Worm (Caenorhabditis elegans): Measurements from ENCODE around the gene amph-1.

Gene amph-1

ce11 chrIV:9631579-9631978 is 16.1 kb downstream of the amph-1 start (continued):
- TF ChIP-seq efl-1 (optimal IDR thresholded peaks at IDR 0.05) = no peak
- TF ChIP-seq efl-1 (GFP tag; optimal IDR thresholded peaks at IDR 0.05 in 1 of 2) = peak in 1 of 2 experiments; percentile 8
- no peak for TF ChIP-seq isw-1 (GFP tag; IDR thresholded peaks at IDR 0.05)
- no peak for TF ChIP-seq irx-1 (tag; optimal IDR thresholded peaks at IDR 0.05)
- no peak for TF ChIP-seq nhr-76 (tag; optimal IDR thresholded peaks at IDR 0.05)
- no peak for TF ChIP-seq sox-4 (tag; optimal IDR thresholded peaks at IDR 0.05)

ce11 chrIV:9627033-9627432 is 20.6 kb downstream of the amph-1 start:
- no peak for TF ChIP-seq efl-1 (optimal IDR thresholded peaks at IDR 0.05)
- TF ChIP-seq efl-1 (GFP tag; optimal IDR thresholded peaks at IDR 0.05 in 1 of 2) = peak in 1 of 2 experiments; percentile 77
- TF ChIP-seq nhr-71 (tag; optimal IDR thresholded peaks at IDR 0.05) = no peak
- TF ChIP-seq ceh-88 (GFP tag; IDR thresholded peaks at IDR 0.05) = no peak

ce11 chrIV:9625829-9626228 is 21.8 kb downstream of the amph-1 start:
- peak in 1 of 2 experiments; percentile 29 for TF ChIP-seq lin-35 (GFP tag; optimal IDR thresholded peaks at IDR 0.05)
- TF ChIP-seq snu-23 (GFP tag; optimal IDR thresholded peaks at IDR 0.05) = peak; percentile 33
- TF ChIP-seq lin-14 (GFP tag; optimal IDR thresholded peaks at IDR 0.05) = peak; percentile 10
- TF ChIP-seq nhr-71 (tag; optimal IDR thresholded peaks at IDR 0.05) = peak; percentile 30
- TF ChIP-seq nhr-20 (tag; optimal IDR thresholded peaks at IDR 0.05) = peak; percentile 1
- no peak for TF ChIP-seq elt-3 (tag; optimal IDR thresholded peaks at IDR 0.05)
- TF ChIP-seq dsc-1 (tag; optimal IDR thresholded peaks at IDR 0.05) = no peak
- TF ChIP-seq fkh-8 (tag; optimal IDR thresholded peaks at IDR 0.05) = peak; percentile 9
- peak; percentile 54 for TF ChIP-seq blmp-1 (tag; optimal IDR thresholded peaks at IDR 0.05)
- no peak for TF ChIP-seq nhr-19 (GFP tag; conservative IDR thresholded peaks at IDR 0.05)

- no peak for TF ChIP-seq ama-1 (optimal IDR thresholded peaks at IDR 0.05)
- TF ChIP-seq blmp-1 (tag; optimal IDR thresholded peaks at IDR 0.05) = no peak
- no peak for TF ChIP-seq ceh-63 (GFP tag; optimal IDR thresholded peaks at IDR 0.05)
- no peak for TF ChIP-seq lin-14 (GFP tag; optimal IDR thresholded peaks at IDR 0.05)
- no peak for TF ChIP-seq pqm-1 (tag; optimal IDR thresholded peaks at IDR 0.05)
- TF ChIP-seq unc-86 (tag; optimal IDR thresholded peaks at IDR 0.05) = no peak
- no peak for TF ChIP-seq ets-5 (GFP tag; IDR thresholded peaks at IDR 0.05)
- TF ChIP-seq nhr-47 (tag; optimal IDR thresholded peaks at IDR 0.05) = no peak
- no peak for TF ChIP-seq aha-1 (tag; optimal IDR thresholded peaks at IDR 0.05)
- no peak for TF ChIP-seq C34B4.2 (tag; optimal IDR thresholded peaks at IDR 0.05)
- no peak for TF ChIP-seq xbp-1 (tag; optimal IDR thresholded peaks at IDR 0.05)
- TF ChIP-seq irx-1 (tag; optimal IDR thresholded peaks at IDR 0.05) = no peak
- TF ChIP-seq alr-1 (tag; optimal IDR thresholded peaks at IDR 0.05; ENCODE audit: borderline replicate concordance) = no peak
- no peak for TF ChIP-seq mep-1 (tag; optimal IDR thresholded peaks at IDR 0.05)
- TF ChIP-seq nhr-11 (tag; optimal IDR thresholded peaks at IDR 0.05) = no peak
- TF ChIP-seq ceh-88 (GFP tag; IDR thresholded peaks at IDR 0.05) = no peak
- no peak for TF ChIP-seq mdl-1 (tag; optimal IDR thresholded peaks at IDR 0.05)
Observed at ce11 chrIV:9624977-9625376, 22.7 kb downstream of the amph-1 start, which contains the start of gene W09C2.10. TSS of gene W09C2.10 (minus strand) at chrIV:9625077.

- no peak for TF ChIP-seq efl-1 (optimal IDR thresholded peaks at IDR 0.05)
- peak in 1 of 2 experiments; percentile 83 for TF ChIP-seq efl-1 (GFP tag; optimal IDR thresholded peaks at IDR 0.05 in 1 of 2)
- no peak for TF ChIP-seq pax-3 (tag; optimal IDR thresholded peaks at IDR 0.05)
- TF ChIP-seq zip-4 (GFP tag; optimal IDR thresholded peaks at IDR 0.05) = no peak
- TF ChIP-seq lir-3 (tag; optimal IDR thresholded peaks at IDR 0.05; ENCODE audit: poor library complexity) = no peak
Observed at ce11 chrIV:9624275-9624674, 23.4 kb downstream of the amph-1 start, which contains the start of gene W09C2.8. TSS of gene W09C2.8 (minus strand) at chrIV:9624375.

- TF ChIP-seq pax-3 (tag; optimal IDR thresholded peaks at IDR 0.05) (no peak), rnt-1 (tag; optimal IDR thresholded peaks at IDR 0.05) (no peak), zag-1 (tag; optimal IDR thresholded peaks at IDR 0.05) (no peak), lin-39 (tag; optimal IDR thresholded peaks at IDR 0.05) (no peak), fkh-4 (tag; optimal IDR thresholded peaks at IDR 0.05; ENCODE audit: borderline replicate concordance) (no peak)
Observed at ce11 chrIV:9623269-9623668, 24.4 kb downstream of the amph-1 start, which contains the start of gene W09C2.9. TSS of gene W09C2.9 (minus strand) at chrIV:9623369.
